Fruit fly (Drosophila melanogaster) whole organism, prepupa: ENCODE results near the gene CG11563.

Experiments used
- CG11294 ChIP-seq: fragments of 200-800 bp; sonication (Bioruptor generic); IDR thresholded peaks from 2 replicates; pipeline ENCODE4 v1.3.6; 2022; ENCODE audit warnings: missing biosample characterization, missing genetic modification characterization
- CG15336 ChIP-seq: fragments of 200-800 bp; sonication (Bioruptor generic); IDR thresholded peaks from 2 replicates; pipeline ENCODE4 v1.3.6; 2022; ENCODE audit warnings: missing biosample characterization, missing genetic modification characterization
- CG6163 ChIP-seq: fragments of 200-800 bp; sonication (Bioruptor generic); IDR thresholded peaks from 3 replicates; pipeline ENCODE4 v1.3.6; 2022; ENCODE audit warnings: missing biosample characterization, missing genetic modification characterization
- CG7368 ChIP-seq: fragments of 200-800 bp; sonication (Bioruptor generic); optimal IDR thresholded peaks from 3 replicates; lab custom pipeline; 2016; ENCODE audit warnings: missing biosample characterization, missing genetic modification characterization
- dac ChIP-seq: fragments of 200-800 bp; sonication (Bioruptor generic); optimal IDR thresholded peaks from 2 replicates; lab custom pipeline; 2017; ENCODE audit warnings: missing biosample characterization, mild to moderate bottlenecking, missing genetic modification characterization

- no peak for TF ChIP-seq dac (GFP tag; lab: Kevin White, UChicago)
- TF ChIP-seq CG15336 (GFP tag; lab: Robert Waterston, UW), result no peak
- TF ChIP-seq CG7368 (GFP tag; lab: Kevin White, UChicago), result no peak
- peak; percentile 46; the same call in 2 of the 3 replicates for TF ChIP-seq CG6163 (GFP tag; lab: Robert Waterston, UW)
- TF ChIP-seq CG11294, result no peak
These were observed 6.4 kb downstream of the CG11563 start, which contains the start of gene Tbca for dm6 chr3R:31743279-31743678.
